Fruit fly (Drosophila melanogaster): Measurements from ENCODE around the gene Cip4.

DNA sequence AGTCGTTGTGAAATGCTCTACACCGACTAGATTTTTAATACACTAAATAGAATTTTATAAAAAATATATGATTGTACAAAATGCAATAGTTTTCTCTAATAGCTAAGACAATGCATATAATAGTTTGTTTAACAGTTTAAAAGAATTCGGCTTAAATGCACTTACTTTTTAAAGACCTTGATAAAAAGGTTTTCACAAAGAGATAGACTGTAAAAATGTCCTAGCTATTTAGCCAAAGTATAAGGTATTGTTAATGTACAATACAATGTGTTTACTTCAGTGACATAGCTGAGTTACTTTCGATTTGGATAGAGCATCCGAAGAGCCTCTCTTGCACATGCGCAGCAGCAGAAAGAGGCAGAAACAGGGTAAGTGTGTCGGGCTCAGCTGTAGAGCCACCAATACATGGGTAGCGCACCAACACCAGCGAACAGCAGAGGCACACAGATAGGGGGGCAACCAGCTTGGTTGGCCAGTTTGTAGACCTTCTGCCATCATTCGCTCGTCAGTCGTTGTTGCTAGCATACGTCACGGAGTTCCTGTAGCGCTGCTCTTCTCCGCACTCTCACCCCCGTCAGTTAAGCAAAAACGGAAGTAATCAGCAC lies 42.9 kb upstream of the Cip4 start, which contains the start of gene TP53INP:
- no peak for TF ChIP-seq CTCF (optimal IDR thresholded peaks at IDR 0.05)
- TF ChIP-seq CG8478 (optimal IDR thresholded peaks at IDR 0.05): no peak

Data from S2 (cell line).